Worm (Caenorhabditis elegans): ENCODE measurements around the gene rol-6.

rol-6 gene

ce11 chrII:8747939-8748352 lies 15.1 kb downstream of the rol-6 start:
- no peak for TF ChIP-seq nhr-237 (tag; optimal IDR thresholded peaks at IDR 0.05)
- TF ChIP-seq snpc-4 (tag; optimal IDR thresholded peaks at IDR 0.05): no peak
- TF ChIP-seq lsy-2 (tag; optimal IDR thresholded peaks at IDR 0.05): no peak
- no peak for TF ChIP-seq sem-2 (GFP tag; optimal IDR thresholded peaks at IDR 0.05)
- no peak for TF ChIP-seq tbx-8 (GFP tag; optimal IDR thresholded peaks at IDR 0.05)
- TF ChIP-seq ham-2 (GFP tag; optimal IDR thresholded peaks at IDR 0.05): no peak
- TF ChIP-seq ztf-11 (tag; optimal IDR thresholded peaks at IDR 0.05): no peak
- no peak for TF ChIP-seq blmp-1 (tag; optimal IDR thresholded peaks at IDR 0.05)
- no peak for TF ChIP-seq nhr-12 (tag; optimal IDR thresholded peaks at IDR 0.05)
- no peak for TF ChIP-seq sptf-1 (tag; optimal IDR thresholded peaks at IDR 0.05)
- TF ChIP-seq unc-39 (tag; optimal IDR thresholded peaks at IDR 0.05): no peak
- peak; percentile 7 for TF ChIP-seq nhr-2 (tag; optimal IDR thresholded peaks at IDR 0.05)
- no peak for TF ChIP-seq bed-3 (GFP tag; optimal IDR thresholded peaks at IDR 0.05)
- peak; percentile 40 for TF ChIP-seq M03D4.4 (tag; optimal IDR thresholded peaks at IDR 0.05)
- TF ChIP-seq lin-32 (GFP tag; optimal IDR thresholded peaks at IDR 0.05): no peak
- TF ChIP-seq hlh-1 (tag; optimal IDR thresholded peaks at IDR 0.05): no peak
- peak; percentile 32 for TF ChIP-seq mab-5 (tag; optimal IDR thresholded peaks at IDR 0.05)
- peak; percentile 8 for TF ChIP-seq mep-1 (tag; optimal IDR thresholded peaks at IDR 0.05)
- TF ChIP-seq drap-1 (GFP tag; optimal IDR thresholded peaks at IDR 0.05): peak; percentile 55
- TF ChIP-seq flh-1 (GFP tag; optimal IDR thresholded peaks at IDR 0.05): no peak
- TF ChIP-seq lin-13 (tag; optimal IDR thresholded peaks at IDR 0.05): no peak
- no peak for TF ChIP-seq elt-1 (tag; optimal IDR thresholded peaks at IDR 0.05; ENCODE audit: borderline replicate concordance, insufficient read depth)
- TF ChIP-seq unc-120 (tag; optimal IDR thresholded peaks at IDR 0.05; ENCODE audit: poor library complexity, severe bottlenecking): peak; percentile 24
- no peak for TF ChIP-seq nhr-76 (tag; optimal IDR thresholded peaks at IDR 0.05)
- peak; percentile 68 for TF ChIP-seq mls-2 (tag; optimal IDR thresholded peaks at IDR 0.05)
- peak; percentile 65 for TF ChIP-seq unc-62 (GFP tag; optimal IDR thresholded peaks at IDR 0.05)
- no peak for TF ChIP-seq nhr-28 (tag; optimal IDR thresholded peaks at IDR 0.05)
- peak; percentile 63 for TF ChIP-seq cnd-1 (tag; optimal IDR thresholded peaks at IDR 0.05)
- TF ChIP-seq ces-1 (GFP tag; optimal IDR thresholded peaks at IDR 0.05): peak; percentile 30
- no peak for TF ChIP-seq elt-3 (tag; optimal IDR thresholded peaks at IDR 0.05)
- no peak for TF ChIP-seq ceh-39 (tag; optimal IDR thresholded peaks at IDR 0.05)
- TF ChIP-seq pha-4 (tag; optimal IDR thresholded peaks at IDR 0.05): peak; percentile 69
- TF ChIP-seq ceh-43 (GFP tag; optimal IDR thresholded peaks at IDR 0.05): peak; percentile 29
- TF ChIP-seq ceh-83 (GFP tag; optimal IDR thresholded peaks at IDR 0.05): no peak
- TF ChIP-seq zip-8 (tag; optimal IDR thresholded peaks at IDR 0.05): no peak

ce11 chrII:8748638-8749037 lies 15.8 kb downstream of the rol-6 start:
- TF ChIP-seq tbx-8 (GFP tag; optimal IDR thresholded peaks at IDR 0.05) (no peak), lin-13 (tag; optimal IDR thresholded peaks at IDR 0.05) (no peak), unc-39 (tag; optimal IDR thresholded peaks at IDR 0.05) (no peak), ceh-83 (GFP tag; optimal IDR thresholded peaks at IDR 0.05) (no peak), mls-2 (tag; optimal IDR thresholded peaks at IDR 0.05) (no peak), cnd-1 (tag; optimal IDR thresholded peaks at IDR 0.05) (peak; percentile 69), lin-32 (GFP tag; optimal IDR thresholded peaks at IDR 0.05) (no peak), ztf-11 (tag; optimal IDR thresholded peaks at IDR 0.05) (no peak), pha-4 (tag; optimal IDR thresholded peaks at IDR 0.05) (no peak), mab-5 (tag; optimal IDR thresholded peaks at IDR 0.05) (no peak), ceh-43 (GFP tag; optimal IDR thresholded peaks at IDR 0.05) (no peak), elt-3 (tag; optimal IDR thresholded peaks at IDR 0.05) (no peak), snpc-4 (tag; optimal IDR thresholded peaks at IDR 0.05) (no peak), ces-1 (GFP tag; optimal IDR thresholded peaks at IDR 0.05) (peak; percentile 58)

- TF ChIP-seq nhr-2 (tag; optimal IDR thresholded peaks at IDR 0.05) (no peak), elt-1 (tag; optimal IDR thresholded peaks at IDR 0.05; ENCODE audit: borderline replicate concordance, insufficient read depth) (peak; percentile 58), blmp-1 (tag; optimal IDR thresholded peaks at IDR 0.05) (peak; percentile 99), ham-2 (GFP tag; optimal IDR thresholded peaks at IDR 0.05) (peak; percentile 80), sptf-1 (tag; optimal IDR thresholded peaks at IDR 0.05) (no peak)
Observed at ce11 chrII:8749084-8749483, 16.2 kb downstream of the rol-6 start.

DNA sequence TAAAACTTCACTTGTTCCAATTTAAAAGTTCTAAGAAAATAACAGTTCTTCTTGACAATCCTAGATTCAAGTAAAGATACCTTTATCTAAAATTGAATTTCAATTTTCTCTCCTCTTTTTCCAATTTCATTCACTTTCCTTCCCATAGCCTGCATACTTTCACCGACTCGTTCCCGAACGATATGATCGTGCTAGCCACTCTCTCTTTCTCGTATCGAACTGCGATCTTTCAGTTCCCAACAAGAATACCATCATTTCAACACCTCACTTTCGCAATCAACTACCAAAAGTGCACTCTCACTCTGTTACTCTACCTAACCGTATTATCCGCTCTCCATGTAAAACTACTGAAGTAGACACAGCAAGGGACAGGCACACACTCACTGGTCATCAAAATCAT lies 17.2 kb downstream of the rol-6 start:
- no peak for TF ChIP-seq nhr-76 (tag; optimal IDR thresholded peaks at IDR 0.05)
- TF ChIP-seq ceh-39 (tag; optimal IDR thresholded peaks at IDR 0.05): no peak
- no peak for TF ChIP-seq unc-62 (GFP tag; optimal IDR thresholded peaks at IDR 0.05)
- TF ChIP-seq cnd-1 (tag; optimal IDR thresholded peaks at IDR 0.05): no peak
- no peak for TF ChIP-seq ceh-43 (GFP tag; optimal IDR thresholded peaks at IDR 0.05)
- TF ChIP-seq elt-3 (tag; optimal IDR thresholded peaks at IDR 0.05): no peak
- TF ChIP-seq ham-2 (GFP tag; optimal IDR thresholded peaks at IDR 0.05): no peak
- no peak for TF ChIP-seq mep-1 (tag; optimal IDR thresholded peaks at IDR 0.05)
